Fruit fly (Drosophila melanogaster): ENCODE measurements around the gene Pde1c.

The Pde1c gene

DNA sequence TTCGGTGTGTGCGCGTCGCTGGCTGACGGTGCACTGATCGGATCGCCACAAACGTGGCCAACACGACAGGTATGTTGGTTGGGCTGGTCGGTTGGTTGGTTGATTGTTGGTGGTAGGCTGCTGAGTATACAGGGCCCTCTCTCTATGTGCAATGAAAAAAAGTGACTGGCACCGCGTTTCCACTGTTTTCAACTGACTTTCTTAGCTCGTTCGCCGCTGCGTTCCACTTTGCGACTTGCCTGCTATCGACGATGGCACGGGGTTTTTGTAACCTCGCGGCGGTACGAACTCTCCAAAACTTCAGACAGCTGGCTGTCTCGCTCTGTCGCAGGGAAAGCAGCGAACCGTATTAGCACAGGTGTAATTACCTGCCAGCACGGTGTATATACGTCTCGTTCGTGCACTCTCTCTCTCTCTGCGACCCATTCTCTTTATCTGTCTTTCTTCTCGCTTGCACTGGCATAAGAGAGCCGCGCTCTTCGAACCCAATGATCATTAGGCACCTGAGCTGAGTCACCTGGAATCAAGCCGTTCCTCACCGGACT lies 42.6 kb upstream of the Pde1c start (continued):
- peak; percentile 46 for TF ChIP-seq Sp1 (GFP tag; optimal IDR thresholded peaks at IDR 0.05)
- TF ChIP-seq usp (GFP tag; optimal IDR thresholded peaks at IDR 0.05), result no peak
- TF ChIP-seq CG32264 (GFP tag; optimal IDR thresholded peaks at IDR 0.05), result peak; percentile 24
- no peak for TF ChIP-seq Dfd (GFP tag; optimal IDR thresholded peaks at IDR 0.05)

DNA sequence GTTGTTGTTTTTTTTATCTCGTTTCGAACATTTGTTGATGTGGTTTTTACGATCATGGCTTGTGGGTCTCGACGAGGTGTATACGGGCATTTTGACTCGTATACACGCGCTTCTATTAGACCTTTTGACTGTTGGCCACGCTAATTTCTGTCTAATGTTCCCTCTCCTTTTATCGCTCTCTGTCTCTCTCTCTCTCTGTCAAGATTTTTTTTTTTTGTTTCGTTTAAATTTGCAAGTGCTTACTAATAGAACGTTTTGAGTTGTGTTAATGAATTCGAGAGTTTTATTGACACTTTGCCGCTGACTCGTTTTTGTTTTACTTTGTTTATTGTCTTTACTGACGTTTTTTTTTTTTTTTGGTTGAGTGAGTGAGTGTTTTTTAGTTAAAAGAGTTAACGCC lies 42.0 kb upstream of the Pde1c start:
- TF ChIP-seq Mio (GFP tag; optimal IDR thresholded peaks at IDR 0.05) (no peak), CrebA (GFP tag; optimal IDR thresholded peaks at IDR 0.05; ENCODE audit: borderline replicate concordance) (no peak), Dif (GFP tag; optimal IDR thresholded peaks at IDR 0.05; ENCODE audit: partially characterized antibody) (no peak), ey (GFP tag; optimal IDR thresholded peaks at IDR 0.05) (no peak), brk (GFP tag; optimal IDR thresholded peaks at IDR 0.05) (no peak)

dm6 chr2L:11969424-11969823 lies 41.1 kb upstream of the Pde1c start:
- TF ChIP-seq Mio (GFP tag; optimal IDR thresholded peaks at IDR 0.05), result no peak
- TF ChIP-seq h (GFP tag; optimal IDR thresholded peaks at IDR 0.05), result no peak
- TF ChIP-seq Rel (GFP tag; optimal IDR thresholded peaks at IDR 0.05), result no peak
- peak; percentile 73 for TF ChIP-seq Rel (tag; optimal IDR thresholded peaks at IDR 0.05)
- no peak for TF ChIP-seq HLH106 (tag; optimal IDR thresholded peaks at IDR 0.05)
- TF ChIP-seq dl (GFP tag; optimal IDR thresholded peaks at IDR 0.05; ENCODE audit: insufficient read depth in 1 of 2, partially characterized antibody in 2 of 2), result no peak
- TF ChIP-seq lola (GFP tag; optimal IDR thresholded peaks at IDR 0.05), result no peak

DNA sequence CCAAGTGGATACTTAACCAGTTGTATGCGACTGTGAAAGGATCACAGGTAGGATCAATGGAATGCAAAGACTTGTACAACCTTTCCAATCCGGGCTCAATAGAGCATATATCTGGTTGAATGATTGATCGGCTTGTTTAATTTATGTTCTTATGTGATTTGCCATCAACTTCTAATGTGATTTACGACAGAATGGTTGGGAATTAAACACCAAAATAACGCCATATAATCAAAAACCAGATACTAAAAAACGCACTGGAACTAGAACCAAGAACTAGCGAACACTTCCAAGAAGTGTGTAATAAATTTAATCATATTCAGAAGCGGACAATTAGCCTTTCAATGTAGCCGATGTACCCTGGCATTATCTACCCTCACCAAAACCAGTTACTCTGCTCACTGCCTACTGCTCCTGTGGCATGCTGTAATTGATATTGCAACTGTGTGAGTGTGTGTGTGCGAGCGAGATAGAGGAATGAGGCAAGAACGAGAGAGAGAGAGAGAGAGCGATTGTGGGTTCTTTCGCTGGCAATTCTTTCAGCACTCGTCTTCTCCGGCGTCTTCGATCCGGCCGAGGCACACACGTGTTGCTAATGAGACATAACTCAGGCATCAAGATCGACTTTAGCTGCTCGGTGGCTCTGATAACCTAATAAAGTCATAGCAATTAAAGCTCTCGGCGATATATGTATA lies 40.4 kb upstream of the Pde1c start:
- TF ChIP-seq tai (GFP tag; optimal IDR thresholded peaks at IDR 0.05), result no peak
- TF ChIP-seq fru (GFP tag; optimal IDR thresholded peaks at IDR 0.05), result peak; percentile 48
- TF ChIP-seq ey (GFP tag; optimal IDR thresholded peaks at IDR 0.05), result peak; percentile 54
- no peak for TF ChIP-seq usp (GFP tag; optimal IDR thresholded peaks at IDR 0.05)
- peak; percentile 57 for TF ChIP-seq dmrt93B (GFP tag; optimal IDR thresholded peaks at IDR 0.05)
- TF ChIP-seq pan (optimal IDR thresholded peaks at IDR 0.05), result no peak
- TF ChIP-seq lola (GFP tag; optimal IDR thresholded peaks at IDR 0.05), result no peak
- peak; percentile 37 for TF ChIP-seq Dif (GFP tag; optimal IDR thresholded peaks at IDR 0.05; ENCODE audit: partially characterized antibody)
- TF ChIP-seq Sp1 (GFP tag; optimal IDR thresholded peaks at IDR 0.05), result peak; percentile 55
- peak; percentile 18 for TF ChIP-seq rgr (GFP tag; optimal IDR thresholded peaks at IDR 0.05)
- peak; percentile 39 for TF ChIP-seq HLH106 (tag; optimal IDR thresholded peaks at IDR 0.05)
- no peak for TF ChIP-seq N (GFP tag; optimal IDR thresholded peaks at IDR 0.05)
- no peak for TF ChIP-seq Rel (GFP tag; optimal IDR thresholded peaks at IDR 0.05)
- no peak for TF ChIP-seq Rel (tag; optimal IDR thresholded peaks at IDR 0.05)
- no peak for TF ChIP-seq sage (GFP tag; optimal IDR thresholded peaks at IDR 0.05)
- TF ChIP-seq Hr78 (GFP tag; optimal IDR thresholded peaks at IDR 0.05), result no peak
- peak; percentile 36 for TF ChIP-seq Hnf4 (GFP tag; optimal IDR thresholded peaks at IDR 0.05)
- TF ChIP-seq OdsH (GFP tag; optimal IDR thresholded peaks at IDR 0.05), result peak; percentile 9
- peak; percentile 44 for TF ChIP-seq psq (GFP tag; optimal IDR thresholded peaks at IDR 0.05)
- peak; percentile 39 for TF ChIP-seq br (GFP tag; optimal IDR thresholded peaks at IDR 0.05)
- TF ChIP-seq CrebA (GFP tag; optimal IDR thresholded peaks at IDR 0.05; ENCODE audit: borderline replicate concordance), result no peak
- peak; percentile 81 for TF ChIP-seq woc (GFP tag; optimal IDR thresholded peaks at IDR 0.05)
- peak; percentile 25 for TF ChIP-seq Jra (GFP tag; optimal IDR thresholded peaks at IDR 0.05)
- TF ChIP-seq h (GFP tag; optimal IDR thresholded peaks at IDR 0.05), result peak; percentile 60
- TF ChIP-seq CG9705 (GFP tag; optimal IDR thresholded peaks at IDR 0.05), result peak; percentile 5
- TF ChIP-seq foxo (GFP tag; optimal IDR thresholded peaks at IDR 0.05), result peak in 1 of 2 experiments; percentile 57
- TF ChIP-seq Hr83 (GFP tag; optimal IDR thresholded peaks at IDR 0.05; ENCODE audit: poor library complexity, severe bottlenecking), result no peak
- TF ChIP-seq dl (GFP tag; optimal IDR thresholded peaks at IDR 0.05; ENCODE audit: insufficient read depth in 1 of 2, partially characterized antibody in 2 of 2), result peak in 1 of 2 experiments; percentile 15
